Worm (Caenorhabditis elegans): Measurements from ENCODE around the gene zipt-7.1.

- no peak for TF ChIP-seq T22C8.4 (GFP tag; IDR thresholded peaks at IDR 0.05)
- TF ChIP-seq flt-1 (GFP tag; IDR thresholded peaks at IDR 0.05): no peak
Observed at ce11 chrIV:17308211-17308610, 20.3 kb upstream of the zipt-7.1 start, which contains the start of gene T28F3.9.
